Fruit fly (Drosophila melanogaster) whole organism, pupa: ENCODE measurements around the gene CG14646.
A peak's percentile ranks its signal among the peaks of the same experiment; 100 is the strongest.

Source experiments
- CG13204 ChIP-seq: fragments of 200-800 bp; sonication (Bioruptor generic); optimal IDR thresholded peaks from 2 replicates; lab custom pipeline; 2018; ENCODE audit warnings: missing biosample characterization, mild to moderate bottlenecking, missing genetic modification characterization, moderate library complexity
- CG17806 ChIP-seq: fragments of 200-800 bp; sonication (Bioruptor generic); optimal IDR thresholded peaks from 2 replicates; lab custom pipeline; 2018; ENCODE audit warnings: missing biosample characterization, mild to moderate bottlenecking, missing genetic modification characterization, moderate library complexity
- CG34367 ChIP-seq: fragments of 200-800 bp; sonication (Bioruptor generic); optimal IDR thresholded peaks from 2 replicates; lab custom pipeline; 2018; ENCODE audit warnings: missing biosample characterization, mild to moderate bottlenecking, missing genetic modification characterization
- CG8159 ChIP-seq: fragments of 200-800 bp; sonication (Bioruptor generic); optimal IDR thresholded peaks from 3 replicates; lab custom pipeline; 2018; ENCODE audit warnings: missing biosample characterization, mild to moderate bottlenecking, missing genetic modification characterization, moderate library complexity
- CG8301 ChIP-seq: fragments of 200-800 bp; sonication (Bioruptor generic); optimal IDR thresholded peaks from 2 replicates; lab custom pipeline; 2018; ENCODE audit warnings: missing biosample characterization, mild to moderate bottlenecking, missing genetic modification characterization
- Pif1B ChIP-seq: fragments of 200-800 bp; sonication (Bioruptor generic); optimal IDR thresholded peaks from 3 replicates; lab custom pipeline; 2016; ENCODE audit warnings: missing biosample characterization, missing genetic modification characterization

DNA sequence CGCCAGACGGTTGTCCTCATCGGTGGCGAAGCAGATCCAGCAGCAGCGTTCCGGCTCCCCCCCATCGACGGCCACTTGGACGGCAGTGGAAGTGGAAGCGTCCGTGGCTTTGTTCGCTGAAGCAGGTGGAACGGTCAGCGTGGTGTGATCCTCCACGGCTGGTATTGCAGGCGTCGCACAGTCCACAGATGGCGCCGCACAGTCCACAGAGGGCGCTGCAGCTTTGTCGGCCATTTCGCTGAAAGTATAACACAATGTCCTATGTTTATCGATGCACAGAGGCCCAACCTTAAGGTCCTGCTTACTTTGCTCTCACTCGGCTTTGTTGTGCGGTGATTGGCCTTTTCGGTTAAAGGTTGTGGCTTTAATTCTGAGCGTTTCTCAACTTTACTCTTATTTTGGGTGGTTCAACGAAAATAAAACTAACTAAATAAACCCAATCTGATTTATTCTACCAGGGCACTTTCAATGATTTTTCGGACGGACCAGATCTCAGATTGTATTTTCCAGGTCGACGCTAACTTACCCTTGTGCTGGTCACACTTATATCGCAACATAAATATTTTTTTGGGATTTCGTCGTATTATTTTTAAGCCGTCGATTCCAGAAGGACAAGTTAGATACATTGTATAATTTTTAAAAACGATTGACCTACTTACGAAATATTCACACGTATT lies 7.4 kb downstream of the CG14646 start, which contains the start of gene CG9855:
- TF ChIP-seq Pif1B (GFP tag; lab: Kevin White, UChicago) (no peak), CG13204 (GFP tag; lab: Kevin White, UChicago) (no peak), CG17806 (tag; lab: Kevin White, UChicago) (no peak), CG8159 (tag; lab: Kevin White, UChicago) (peak; percentile 5), CG8301 (no peak), CG34367 (tag; lab: Kevin White, UChicago) (no peak)
